Fruit fly (Drosophila melanogaster) whole organism, embryonic: ENCODE measurements around the gene CG42814.

Experiments used
- Asciz ChIP-seq: fragments of 200-800 bp; sonication (Bioruptor generic); optimal IDR thresholded peaks from 2 replicates; lab custom pipeline; 2017; ENCODE audit warnings: missing biosample characterization, mild to moderate bottlenecking, missing genetic modification characterization, missing genetic modification reagents
- Atf3 ChIP-seq: fragments of 200-800 bp; sonication (Bioruptor generic); optimal IDR thresholded peaks from 3 replicates; lab custom pipeline; 2016; ENCODE audit warnings: missing biosample characterization, missing genetic modification characterization
- BEAF-32 ChIP-seq: fragments of 200-800 bp; sonication (Bioruptor generic); optimal IDR thresholded peaks from 3 replicates; lab custom pipeline; 2017; ENCODE audit warnings: missing biosample characterization, missing genetic modification characterization, mild to moderate bottlenecking, moderate library complexity, missing genetic modification reagents
- Blimp-1 ChIP-seq: fragments of 200-800 bp; sonication (Bioruptor generic); optimal IDR thresholded peaks from 3 replicates; lab custom pipeline; 2018; ENCODE audit warnings: missing biosample characterization, missing genetic modification characterization, mild to moderate bottlenecking, moderate library complexity, missing genetic modification reagents
- BtbVII ChIP-seq: fragments of 200-800 bp; sonication (Bioruptor generic); optimal IDR thresholded peaks from 3 replicates; lab custom pipeline; 2017; ENCODE audit warnings: missing biosample characterization, mild to moderate bottlenecking, missing genetic modification characterization
- CG10267 ChIP-seq: fragments of 200-800 bp; sonication (Bioruptor generic); optimal IDR thresholded peaks from 2 replicates; lab custom pipeline; 2018; ENCODE audit warnings: missing biosample characterization, mild to moderate bottlenecking, missing genetic modification characterization, moderate library complexity
- CG10366 ChIP-seq: fragments of 200-800 bp; sonication (Bioruptor generic); IDR thresholded peaks from 2 replicates; pipeline ENCODE4 v1.3.6; 2022; ENCODE audit warnings: missing biosample characterization, missing genetic modification characterization
- CG12391 ChIP-seq: fragments of 200-800 bp; sonication (Bioruptor generic); optimal IDR thresholded peaks from 3 replicates; lab custom pipeline; 2018; ENCODE audit warnings: missing biosample characterization, mild to moderate bottlenecking, missing genetic modification characterization, moderate library complexity
- CG12659 ChIP-seq: fragments of 200-800 bp; sonication (Bioruptor generic); optimal IDR thresholded peaks from 3 replicates; lab custom pipeline; 2017; ENCODE audit warnings: mild to moderate bottlenecking, missing biosample characterization, missing genetic modification reagents, missing genetic modification characterization
- CG12769 ChIP-seq: fragments of 200-800 bp; sonication (Bioruptor generic); optimal IDR thresholded peaks from 2 replicates; lab custom pipeline; 2019; ENCODE audit warnings: missing biosample characterization, mild to moderate bottlenecking, missing genetic modification characterization, moderate library complexity
- CG12942 ChIP-seq: fragments of 200-800 bp; sonication (Bioruptor generic); optimal IDR thresholded peaks from 3 replicates; lab custom pipeline; 2016; ENCODE audit warnings: missing biosample characterization, missing genetic modification characterization
- CG13287 ChIP-seq: fragments of 200-800 bp; sonication (Bioruptor generic); IDR thresholded peaks from 2 replicates; pipeline ENCODE4 v1.3.6; 2022; ENCODE audit warnings: missing biosample characterization, missing genetic modification characterization; ENCODE audit not compliant: partially characterized antibody
- CG13894 ChIP-seq: fragments of 200-800 bp; sonication (Bioruptor generic); optimal IDR thresholded peaks from 3 replicates; lab custom pipeline; 2018; ENCODE audit warnings: missing biosample characterization, mild to moderate bottlenecking, missing genetic modification characterization, moderate library complexity
- CG14710 ChIP-seq: fragments of 200-800 bp; sonication (Bioruptor generic); optimal IDR thresholded peaks from 3 replicates; lab custom pipeline; 2019; ENCODE audit warnings: missing biosample characterization, mild to moderate bottlenecking, missing genetic modification characterization, moderate library complexity
- CG15011 ChIP-seq: fragments of 200-800 bp; sonication (Bioruptor generic); optimal IDR thresholded peaks from 3 replicates; lab custom pipeline; 2018; ENCODE audit warnings: missing biosample characterization, mild to moderate bottlenecking, missing genetic modification characterization
- CG15269 ChIP-seq: fragments of 200-800 bp; sonication (Bioruptor generic); optimal IDR thresholded peaks from 2 replicates; lab custom pipeline; 2018; ENCODE audit warnings: missing biosample characterization, mild to moderate bottlenecking, missing genetic modification characterization, moderate library complexity
- CG15696 ChIP-seq: fragments of 200-800 bp; sonication (Bioruptor generic); optimal IDR thresholded peaks from 2 replicates; lab custom pipeline; 2019; ENCODE audit warnings: missing biosample characterization, mild to moderate bottlenecking, missing genetic modification characterization, moderate library complexity
- CG16815 ChIP-seq: fragments of 200-800 bp; sonication (Bioruptor generic); optimal IDR thresholded peaks from 3 replicates; lab custom pipeline; 2017; ENCODE audit warnings: missing biosample characterization, mild to moderate bottlenecking, missing genetic modification characterization
- CG17186 ChIP-seq: fragments of 200-800 bp; sonication (Bioruptor generic); optimal IDR thresholded peaks from 3 replicates; lab custom pipeline; 2017; ENCODE audit warnings: missing biosample characterization, missing genetic modification reagents, missing genetic modification characterization
- CG17328 ChIP-seq: fragments of 200-800 bp; sonication (Bioruptor generic); IDR thresholded peaks from 2 replicates; pipeline ENCODE4 v1.3.6; 2022; ENCODE audit warnings: missing biosample characterization, missing genetic modification characterization
- CG31388 ChIP-seq: fragments of 200-800 bp; sonication (Bioruptor generic); optimal IDR thresholded peaks from 2 replicates; lab custom pipeline; 2016; ENCODE audit warnings: missing biosample characterization, missing genetic modification characterization
- CG4328 ChIP-seq: fragments of 200-800 bp; sonication (Bioruptor generic); optimal IDR thresholded peaks from 3 replicates; lab custom pipeline; 2017; ENCODE audit warnings: missing biosample characterization, missing genetic modification reagents, missing genetic modification characterization
- CG4854 ChIP-seq: fragments of 200-800 bp; sonication (Bioruptor generic); optimal IDR thresholded peaks from 2 replicates; lab custom pipeline; 2016; ENCODE audit warnings: missing biosample characterization, missing genetic modification characterization, inconsistent platforms
- CG7372 ChIP-seq: fragments of 200-800 bp; sonication (Bioruptor generic); IDR thresholded peaks from 2 replicates; pipeline ENCODE4 v1.3.6; 2022; ENCODE audit warnings: missing biosample characterization, missing genetic modification characterization
- Chrac-16 ChIP-seq: fragments of 200-800 bp; sonication (Bioruptor generic); optimal IDR thresholded peaks from 3 replicates; lab custom pipeline; 2016; ENCODE audit warnings: missing biosample characterization, missing genetic modification characterization
- D19A ChIP-seq: fragments of 200-800 bp; optimal IDR thresholded peaks from 3 replicates; lab custom pipeline; 2019; ENCODE audit warnings: missing biosample characterization, mild to moderate bottlenecking, missing genetic modification characterization, moderate library complexity
- Dfd ChIP-seq, 2 experiments: fragments of >200 bp; optimal IDR thresholded peaks; 2 replicates each; lab custom pipeline; 2017; ENCODE audit warnings: missing biosample characterization in 2 of 2, missing genetic modification characterization in 2 of 2
- ERR ChIP-seq: fragments of 200-800 bp; sonication (Bioruptor generic); optimal IDR thresholded peaks from 2 replicates; lab custom pipeline; 2016; ENCODE audit warnings: missing biosample characterization, missing genetic modification characterization
- HHEX ChIP-seq: fragments of 200-800 bp; sonication (Bioruptor generic); optimal IDR thresholded peaks from 3 replicates; lab custom pipeline; 2017; ENCODE audit warnings: missing biosample characterization, mild to moderate bottlenecking, missing genetic modification characterization, missing genetic modification reagents
- HLH3B ChIP-seq: fragments of 200-800 bp; sonication (Bioruptor generic); IDR thresholded peaks from 2 replicates; pipeline ENCODE4 v1.3.6; 2022; ENCODE audit warnings: missing biosample characterization, missing genetic modification characterization
- Hr3 ChIP-seq: fragments of 200-800 bp; sonication (Bioruptor generic); optimal IDR thresholded peaks from 3 replicates; lab custom pipeline; 2016; ENCODE audit warnings: missing biosample characterization, missing genetic modification characterization
- MBD-R2 ChIP-seq: fragments of 200-800 bp; sonication (Bioruptor generic); IDR thresholded peaks from 2 replicates; pipeline ENCODE4 v1.3.6; 2022; ENCODE audit warnings: missing biosample characterization, missing genetic modification characterization
- Six4 ChIP-seq: fragments of 200-800 bp; sonication (Bioruptor generic); optimal IDR thresholded peaks from 2 replicates; lab custom pipeline; 2016; ENCODE audit warnings: missing biosample characterization, missing genetic modification characterization
- Sry-δ ChIP-seq: fragments of 200-800 bp; sonication (Bioruptor generic); optimal IDR thresholded peaks from 2 replicates; lab custom pipeline; 2016; ENCODE audit warnings: missing biosample characterization, missing genetic modification characterization
- al ChIP-seq: fragments of 200-800 bp; sonication (Bioruptor generic); IDR thresholded peaks from 2 replicates; pipeline ENCODE4 v1.3.6; 2022; ENCODE audit warnings: missing biosample characterization, missing genetic modification characterization
- ap ChIP-seq: fragments of 200-800 bp; sonication (Bioruptor generic); IDR thresholded peaks from 2 replicates; pipeline ENCODE4 v1.3.6; 2022; ENCODE audit warnings: missing biosample characterization, missing genetic modification characterization
- ato ChIP-seq: fragments of 200-800 bp; sonication (Bioruptor generic); IDR thresholded peaks from 2 replicates; pipeline ENCODE4 v1.3.6; 2022; ENCODE audit warnings: missing biosample characterization, missing genetic modification characterization; ENCODE audit not compliant: partially characterized antibody
- bcd ChIP-seq: fragments of 200-800 bp; sonication (Bioruptor generic); optimal IDR thresholded peaks from 2 replicates; lab custom pipeline; 2017; ENCODE audit warnings: missing biosample characterization, mild to moderate bottlenecking, missing genetic modification characterization
- eyg ChIP-seq: fragments of 200-800 bp; sonication (Bioruptor generic); optimal IDR thresholded peaks from 3 replicates; lab custom pipeline; 2016; ENCODE audit warnings: missing biosample characterization, missing genetic modification characterization
- fd3F ChIP-seq: fragments of 200-800 bp; sonication (Bioruptor generic); optimal IDR thresholded peaks from 2 replicates; lab custom pipeline; 2018; ENCODE audit warnings: missing biosample characterization, mild to moderate bottlenecking, missing genetic modification characterization, moderate library complexity
- kay ChIP-seq: fragments of 200-800 bp; sonication (Bioruptor generic); optimal IDR thresholded peaks from 2 replicates; lab custom pipeline; 2016; ENCODE audit warnings: missing biosample characterization, missing genetic modification characterization
- kni ChIP-seq: fragments of 200-800 bp; sonication (Bioruptor generic); optimal IDR thresholded peaks from 3 replicates; lab custom pipeline; 2017; ENCODE audit warnings: mild to moderate bottlenecking, missing biosample characterization, missing genetic modification reagents, missing genetic modification characterization
- pita ChIP-seq: fragments of 200-800 bp; sonication (Bioruptor generic); optimal IDR thresholded peaks from 2 replicates; lab custom pipeline; 2017; ENCODE audit warnings: missing biosample characterization, mild to moderate bottlenecking, missing genetic modification characterization
- psq ChIP-seq: fragments of 200-800 bp; sonication (Bioruptor generic); optimal IDR thresholded peaks from 2 replicates; lab custom pipeline; 2017; ENCODE audit warnings: missing biosample characterization, missing genetic modification characterization
- ranshi ChIP-seq: fragments of 200-800 bp; sonication (Bioruptor generic); IDR thresholded peaks from 2 replicates; pipeline ENCODE4 v1.3.6; 2022; ENCODE audit warnings: missing biosample characterization, missing genetic modification characterization
- run ChIP-seq: fragments of 200-800 bp; sonication (Bioruptor generic); optimal IDR thresholded peaks from 3 replicates; lab custom pipeline; 2018; ENCODE audit warnings: missing biosample characterization, mild to moderate bottlenecking, missing genetic modification characterization
- sd ChIP-seq: fragments of 200-800 bp; sonication (Bioruptor generic); optimal IDR thresholded peaks from 3 replicates; lab custom pipeline; 2018; ENCODE audit warnings: missing biosample characterization, mild to moderate bottlenecking, missing genetic modification characterization, moderate library complexity
- sisA ChIP-seq: fragments of 200-800 bp; sonication (Bioruptor generic); IDR thresholded peaks from 2 replicates; pipeline ENCODE4 v1.3.6; 2022; ENCODE audit warnings: missing biosample characterization, missing genetic modification characterization
- vvl ChIP-seq: fragments of 200-800 bp; sonication (Bioruptor generic); IDR thresholded peaks from 2 replicates; pipeline ENCODE4 v1.3.6; 2022; ENCODE audit warnings: missing biosample characterization, missing genetic modification characterization
- zen2 ChIP-seq: fragments of 200-800 bp; sonication (Bioruptor generic); IDR thresholded peaks from 3 replicates; pipeline ENCODE4 v1.3.6; 2022; ENCODE audit warnings: missing biosample characterization, missing genetic modification characterization; ENCODE audit not compliant: partially characterized antibody

The CG42814 gene

dm6 chr3R:27246264-27246663 is 17.0 kb upstream of the CG42814 start (continued):
- TF ChIP-seq CG12942 (GFP tag; lab: Kevin White, UChicago) (peak; percentile 46), ERR (no peak), CG15269 (tag; lab: Kevin White, UChicago) (peak; percentile 91), sd (tag; lab: Kevin White, UChicago) (peak; percentile 78), CG10366 (GFP tag; lab: Robert Waterston, UW) (0 out of 2 replicates have a peak, but pooled peaks have one; percentile 12), bcd (GFP tag; lab: Kevin White, UChicago) (peak; percentile 67), psq (peak; percentile 52), vvl (GFP tag; lab: Robert Waterston, UW) (peak; percentile 86), BEAF-32 (GFP tag; lab: Kevin White, UChicago) (no peak), CG16815 (peak; percentile 62), ato (no peak), run (tag; lab: Kevin White, UChicago) (peak; percentile 89), HLH3B (peak; percentile 69), Hr3 (GFP tag; lab: Kevin White, UChicago) (peak; percentile 68), CG12391 (tag; lab: Kevin White, UChicago) (peak; percentile 91), Chrac-16 (GFP tag; lab: Kevin White, UChicago) (peak; percentile 69), Dfd (GFP tag; optimal IDR thresholded peaks at IDR 0.05; lab: Kevin White, UChicago) (no peak), CG17328 (peak; percentile 61; the same call in 1 of the 2 replicates), zen2 (no peak), CG15011 (GFP tag; lab: Kevin White, UChicago) (peak; percentile 71), ap (GFP tag; lab: Robert Waterston, UW) (0 out of 2 replicates have a peak, but pooled peaks have one; percentile 49), MBD-R2 (no peak; the same call in 1 of the 2 replicates), CG4854 (GFP tag; lab: Kevin White, UChicago) (no peak), CG13287 (GFP tag; lab: Robert Waterston, UW) (no peak), BtbVII (GFP tag; lab: Kevin White, UChicago) (peak; percentile 69), kay (peak; percentile 17), CG7372 (peak; percentile 45; the same call in 1 of the 2 replicates), CG12659 (GFP tag; lab: Kevin White, UChicago) (peak; percentile 87), CG31388 (GFP tag; lab: Kevin White, UChicago) (no peak), fd3F (GFP tag; lab: Kevin White, UChicago) (peak; percentile 64), CG17186 (GFP tag; lab: Kevin White, UChicago) (no peak), CG10267 (tag; lab: Kevin White, UChicago) (peak; percentile 87), Blimp-1 (GFP tag; lab: Kevin White, UChicago) (peak; percentile 88), eyg (GFP tag; lab: Kevin White, UChicago) (no peak), al (GFP tag; lab: Robert Waterston, UW) (peak; percentile 53; the same call in 1 of the 2 replicates), Sry-δ (no peak), kni (GFP tag; lab: Kevin White, UChicago) (no peak), ranshi (GFP tag; lab: Robert Waterston, UW) (0 out of 2 replicates have a peak, but pooled peaks have one; percentile 39), CG14710 (tag; lab: Kevin White, UChicago) (peak; percentile 92), HHEX (GFP tag; lab: Kevin White, UChicago) (peak; percentile 59), Atf3 (GFP tag; lab: Kevin White, UChicago) (no peak), CG12769 (tag; lab: Kevin White, UChicago) (peak; percentile 52), sisA (GFP tag; lab: Robert Waterston, UW) (peak; percentile 40; the same call in 1 of the 2 replicates), CG13894 (tag; lab: Kevin White, UChicago) (peak; percentile 7), Asciz (GFP tag; lab: Kevin White, UChicago) (peak; percentile 74), Six4 (GFP tag; lab: Kevin White, UChicago) (peak; percentile 53), CG4328 (GFP tag; lab: Kevin White, UChicago) (peak; percentile 72), CG15696 (tag; lab: Kevin White, UChicago) (peak; percentile 77), D19A (tag; lab: Kevin White, UChicago) (peak; percentile 89), pita (no peak)
